Worm (Caenorhabditis elegans): ENCODE data around the gene noah-2.

- no peak for TF ChIP-seq lin-13 (GFP tag; optimal IDR thresholded peaks at IDR 0.05)
- TF ChIP-seq mdl-1 (tag; optimal IDR thresholded peaks at IDR 0.05), result no peak
- no peak for TF ChIP-seq fos-1 (tag; optimal IDR thresholded peaks at IDR 0.05)
- no peak for TF ChIP-seq zag-1 (tag; optimal IDR thresholded peaks at IDR 0.05)
- no peak for TF ChIP-seq mep-1 (tag; optimal IDR thresholded peaks at IDR 0.05)
Observed at ce11 chrIV:14131770-14132169, 40.7 kb downstream of the noah-2 start, which contains the start of gene srz-59.
